Worm (Caenorhabditis elegans): Measurements from ENCODE around the gene flor-1.

DNA sequence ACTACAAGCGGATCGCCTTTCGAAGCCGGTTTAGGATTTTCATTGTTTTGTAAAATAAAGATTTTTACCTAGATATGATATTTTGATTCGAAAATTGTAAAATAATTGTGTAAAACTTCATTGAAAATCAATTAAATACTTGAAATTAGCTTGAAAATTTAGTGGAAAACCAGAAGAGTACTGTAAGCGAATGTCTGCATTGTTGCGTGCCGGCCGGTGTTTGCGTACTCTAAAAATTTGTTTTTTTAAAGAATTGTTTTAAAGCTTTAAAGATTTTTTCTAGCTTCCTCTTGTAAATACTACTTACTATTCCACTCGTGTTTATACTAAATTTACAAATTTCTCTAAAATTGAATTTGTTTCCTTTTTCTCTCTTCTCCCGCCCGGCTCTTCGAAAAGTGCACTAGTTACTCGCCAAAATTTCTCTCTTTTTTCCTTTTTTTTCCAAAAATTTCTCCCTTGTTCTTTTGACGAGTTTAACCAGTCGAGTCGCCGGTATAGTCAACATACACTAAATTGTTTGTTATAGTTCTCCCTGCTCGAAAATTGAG lies 49.9 kb downstream of the flor-1 start:
- TF ChIP-seq nhr-11 (tag; optimal IDR thresholded peaks at IDR 0.05) (no peak), unc-39 (tag; optimal IDR thresholded peaks at IDR 0.05) (no peak)

Measured in whole organism, L3 larva.